Worm (Caenorhabditis elegans): ENCODE measurements around the gene kvs-4.
A peak's percentile ranks its signal among the peaks of the same experiment; 100 is the strongest.

Gene kvs-4

DNA sequence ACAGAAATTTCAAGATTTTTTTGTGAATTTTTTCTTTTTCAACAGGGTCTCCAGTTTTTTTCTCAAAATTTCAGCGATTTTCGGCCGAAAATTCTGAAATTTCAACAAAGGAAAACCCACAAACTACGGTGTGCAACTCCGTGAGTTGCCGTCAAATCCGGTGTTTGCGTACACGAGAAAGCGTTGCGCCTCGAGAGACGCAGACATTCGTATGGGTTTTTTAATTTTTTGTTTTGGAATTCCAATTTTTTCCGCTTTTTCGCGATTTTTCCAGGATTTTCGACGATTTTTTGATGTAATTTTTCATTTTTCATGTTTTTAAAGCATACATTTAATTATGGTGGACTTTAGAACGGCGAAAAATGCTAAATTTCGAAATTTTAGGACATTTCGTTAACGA is 23.8 kb downstream of the kvs-4 start (continued):
- TF ChIP-seq egl-18 (GFP tag; IDR thresholded peaks at IDR 0.05) (no peak), Y56A3A.18 (GFP tag; IDR thresholded peaks at IDR 0.05) (no peak), ztf-28 (GFP tag; IDR thresholded peaks at IDR 0.05) (0 out of 2 replicates have a peak, but pooled peaks have one; percentile 46), cebp-2 (GFP tag; IDR thresholded peaks at IDR 0.05) (no peak), lin-35 (GFP tag; optimal IDR thresholded peaks at IDR 0.05) (peak in 1 of 3 experiments; percentile 28), hmg-20 (GFP tag; IDR thresholded peaks at IDR 0.05) (0 out of 2 replicates have a peak, but pooled peaks have one; percentile 20), lin-54 (GFP tag; optimal IDR thresholded peaks at IDR 0.05) (peak; percentile 87), hmg-1.2 (GFP tag; IDR thresholded peaks at IDR 0.05) (peak; percentile 100), athp-1 (tag; optimal IDR thresholded peaks at IDR 0.05) (peak; percentile 27), mcd-1 (GFP tag; IDR thresholded peaks at IDR 0.05) (peak; percentile 86), B0261.1 (tag; optimal IDR thresholded peaks at IDR 0.05) (no peak), egl-44 (GFP tag; IDR thresholded peaks at IDR 0.05) (no peak), lir-1 (GFP tag; conservative IDR thresholded peaks at IDR 0.05) (no peak), ceh-91 (GFP tag; IDR thresholded peaks at IDR 0.05) (peak; percentile 57), let-607 (tag; optimal IDR thresholded peaks at IDR 0.05) (no peak), F33H1.4 (GFP tag; IDR thresholded peaks at IDR 0.05) (peak; percentile 71), him-1 (tag; optimal IDR thresholded peaks at IDR 0.05) (peak; percentile 36), lin-40 (tag; optimal IDR thresholded peaks at IDR 0.05) (peak; percentile 56), Y95B8A.8 (GFP tag; IDR thresholded peaks at IDR 0.05) (peak; percentile 61; the same call in 1 of the 2 replicates), aptf-2 (GFP tag; conservative IDR thresholded peaks at IDR 0.05) (no peak), F49E8.2 (tag; optimal IDR thresholded peaks at IDR 0.05; ENCODE audit: insufficient read depth) (peak; percentile 75), tbp1 (GFP tag; optimal IDR thresholded peaks at IDR 0.05) (peak; percentile 64), ekl-4 (GFP tag; IDR thresholded peaks at IDR 0.05) (no peak; the same call in 1 of the 2 replicates), F39B2.1 (GFP tag; IDR thresholded peaks at IDR 0.05) (no peak), tbx-9 (tag; optimal IDR thresholded peaks at IDR 0.05; ENCODE audit: borderline replicate concordance) (no peak), ama-1 (optimal IDR thresholded peaks at IDR 0.05) (no peak), ama-1 (GFP tag; optimal IDR thresholded peaks at IDR 0.05) (no peak), madf-6 (GFP tag; IDR thresholded peaks at IDR 0.05) (peak; percentile 92), madf-3 (GFP tag; IDR thresholded peaks at IDR 0.05) (0 out of 2 replicates have a peak, but pooled peaks have one; percentile 52), dox-1 (GFP tag; IDR thresholded peaks at IDR 0.05) (peak; percentile 91; the same call in 1 of the 2 replicates), ceh-100 (GFP tag; IDR thresholded peaks at IDR 0.05) (peak; percentile 81), snpc-4 (GFP tag; optimal IDR thresholded peaks at IDR 0.05) (peak; percentile 62), snpc-4 (tag; optimal IDR thresholded peaks at IDR 0.05) (peak in 3 of 4 experiments; percentile 26 to 64 (median 47))

- TF ChIP-seq snpc-1.1 (tag; optimal IDR thresholded peaks at IDR 0.05; ENCODE audit: insufficient read depth) (no peak), hrde-1 (tag; optimal IDR thresholded peaks at IDR 0.05; ENCODE audit: borderline replicate concordance) (no peak), mxl-1 (tag; optimal IDR thresholded peaks at IDR 0.05) (no peak), F57C9.4 (tag; optimal IDR thresholded peaks at IDR 0.05) (no peak), akir-1 (GFP tag; optimal IDR thresholded peaks at IDR 0.05) (no peak), dpff-1 (tag; optimal IDR thresholded peaks at IDR 0.05) (no peak), rcor-1 (GFP tag; IDR thresholded peaks at IDR 0.05) (no peak), ztf-22 (GFP tag; optimal IDR thresholded peaks at IDR 0.05) (no peak), zim-3 (tag; optimal IDR thresholded peaks at IDR 0.05) (no peak), nfya-2 (GFP tag; IDR thresholded peaks at IDR 0.05) (no peak), cebp-2 (GFP tag; IDR thresholded peaks at IDR 0.05) (no peak), C17E4.6 (GFP tag; IDR thresholded peaks at IDR 0.05) (no peak), nhr-90 (tag; optimal IDR thresholded peaks at IDR 0.05) (no peak), hlh-26 (GFP tag; conservative IDR thresholded peaks at IDR 0.05) (no peak), aptf-3 (GFP tag; IDR thresholded peaks at IDR 0.05) (no peak), bed-1 (GFP tag; IDR thresholded peaks at IDR 0.05) (no peak), B0336.3 (GFP tag; IDR thresholded peaks at IDR 0.05) (no peak), Y53G8AR.9 (GFP tag; conservative IDR thresholded peaks at IDR 0.05) (no peak)
Measured at ce11 chrIII:11036640-11037039, 24.3 kb downstream of the kvs-4 start, which contains the start of gene spat-2. TSS of gene spat-2 (plus strand) at chrIII:11036940.
